Worm (Caenorhabditis elegans): Measurements from ENCODE around the gene irld-7.

The irld-7 gene

DNA sequence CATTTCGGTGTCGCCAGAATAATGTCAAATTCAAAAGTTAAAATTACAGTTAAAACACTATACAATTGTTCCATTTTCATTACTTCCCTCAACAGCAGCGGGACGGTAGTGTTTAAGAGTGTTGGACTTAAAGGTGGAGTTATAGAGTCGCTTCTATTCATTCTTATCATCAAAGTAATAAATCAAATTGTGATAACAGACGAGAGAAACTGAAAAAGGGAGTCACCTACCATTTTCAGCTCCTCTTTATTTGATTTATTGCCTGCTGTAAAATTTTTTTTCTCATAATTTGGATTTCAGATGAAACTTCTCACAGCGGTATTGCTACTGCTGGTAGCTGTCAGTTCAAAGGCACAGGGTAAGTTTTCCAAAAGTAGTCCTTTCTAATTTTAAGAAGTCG, 49.7 kb downstream of the irld-7 start, which contains the start of gene C01B10.6:
TSS of gene C01B10.6 (plus strand) at position 301 of the 400 bp plus-strand sequence.
- no peak for TF ChIP-seq ceh-13 (GFP tag; optimal IDR thresholded peaks at IDR 0.05)
- TF ChIP-seq sea-1 (GFP tag; conservative IDR thresholded peaks at IDR 0.05) = no peak
- no peak for TF ChIP-seq flt-1 (GFP tag; IDR thresholded peaks at IDR 0.05)
- TF ChIP-seq hmg-4 (GFP tag; optimal IDR thresholded peaks at IDR 0.05) = no peak
- no peak for TF ChIP-seq ets-7 (tag; optimal IDR thresholded peaks at IDR 0.05)
- no peak for TF ChIP-seq hmbx-1 (tag; optimal IDR thresholded peaks at IDR 0.05)
- TF ChIP-seq pes-1 (GFP tag; IDR thresholded peaks at IDR 0.05) = no peak
- no peak for TF ChIP-seq B0310.2 (tag; optimal IDR thresholded peaks at IDR 0.05)
- no peak for TF ChIP-seq tbx-37 (GFP tag; conservative IDR thresholded peaks at IDR 0.05)
- no peak for TF ChIP-seq F13C5.2 (tag; optimal IDR thresholded peaks at IDR 0.05)
- TF ChIP-seq hnd-1 (tag; optimal IDR thresholded peaks at IDR 0.05) = no peak
- TF ChIP-seq scrt-1 (GFP tag; IDR thresholded peaks at IDR 0.05) = no peak
- no peak for TF ChIP-seq ama-1 (optimal IDR thresholded peaks at IDR 0.05)
- no peak for TF ChIP-seq aly-1 (tag; optimal IDR thresholded peaks at IDR 0.05)
- TF ChIP-seq tra-4 (tag; optimal IDR thresholded peaks at IDR 0.05) = no peak
- no peak for TF ChIP-seq tbx-11 (GFP tag; IDR thresholded peaks at IDR 0.05)
- no peak for TF ChIP-seq ceh-36 (tag; optimal IDR thresholded peaks at IDR 0.05)

Data from whole organism, early embryonic.